Worm (Caenorhabditis elegans) whole organism, L3 larva: ENCODE measurements around the gene ZK1098.11.

Source experiments
- R02D3.7 ChIP-seq: fragments of 150-350 bp; optimal IDR thresholded peaks from 2 replicates; lab custom pipeline; 2014; ENCODE audit warnings: missing biosample characterization, missing genetic modification characterization
- ZK546.5 ChIP-seq: sonication (generic microtip); optimal IDR thresholded peaks from 2 replicates; lab custom pipeline; 2017; ENCODE audit warnings: missing biosample characterization, missing genetic modification characterization
- aly-2 ChIP-seq: fragments of 150-350 bp; optimal IDR thresholded peaks from 2 replicates; lab custom pipeline; 2014; ENCODE audit warnings: missing biosample characterization, missing genetic modification characterization
- ama-1 ChIP-seq: fragments of 150-350 bp; optimal IDR thresholded peaks from 2 replicates; lab custom pipeline; 2018
- ceh-16 ChIP-seq: sonication (generic microtip); optimal IDR thresholded peaks from 2 replicates; lab custom pipeline; 2017; ENCODE audit warnings: missing biosample characterization, missing genetic modification characterization
- ceh-28 ChIP-seq: fragments of 150-350 bp; optimal IDR thresholded peaks from 2 replicates; lab custom pipeline; 2014; ENCODE audit warnings: missing biosample characterization, missing genetic modification reagents, missing genetic modification characterization
- ceh-82 ChIP-seq: fragments of 150-350 bp; optimal IDR thresholded peaks from 2 replicates; lab custom pipeline; 2014; ENCODE audit warnings: missing biosample characterization, missing genetic modification characterization
- ceh-9 ChIP-seq: sonication (generic microtip); optimal IDR thresholded peaks from 2 replicates; lab custom pipeline; 2018; ENCODE audit warnings: missing biosample characterization, missing genetic modification characterization
- daf-12 ChIP-seq: fragments of 150-350 bp; optimal IDR thresholded peaks from 2 replicates; lab custom pipeline; 2014; ENCODE audit warnings: missing biosample characterization, missing genetic modification reagents, missing genetic modification characterization
- egl-27 ChIP-seq: sonication (generic microtip); optimal IDR thresholded peaks from 4 replicates; lab custom pipeline; 2017; ENCODE audit warnings: missing biosample characterization, missing genetic modification reagents, missing genetic modification characterization
- egl-5 ChIP-seq: fragments of 150-350 bp; optimal IDR thresholded peaks from 2 replicates; lab custom pipeline; 2017; ENCODE audit warnings: missing biosample characterization, missing genetic modification reagents, missing genetic modification characterization, inconsistent platforms
- elt-1 ChIP-seq: fragments of 150-350 bp; optimal IDR thresholded peaks from 2 replicates; lab custom pipeline; 2014; ENCODE audit warnings: missing biosample characterization, missing genetic modification characterization
- elt-2 ChIP-seq: sonication (generic microtip); optimal IDR thresholded peaks from 2 replicates; lab custom pipeline; 2016; ENCODE audit warnings: missing genetic modification reagents, mild to moderate bottlenecking, missing genetic modification characterization, missing compliant biosample characterization
- elt-3 ChIP-seq, 3 experiments: fragments of 150-350 bp in 1 of 3; sonication (generic microtip) in 2 of 3; optimal IDR thresholded peaks; 2 replicates in 2 of 3; 4 replicates in 1 of 3; lab custom pipeline; 2014 to 2017; ENCODE audit warnings: missing biosample characterization in 3 of 3, missing genetic modification characterization in 3 of 3
- eor-1 ChIP-seq, 2 experiments: fragments of 150-350 bp; optimal IDR thresholded peaks; 2 replicates each; lab custom pipeline; 2014 to 2018; ENCODE audit warnings: missing biosample characterization in 2 of 2, missing genetic modification characterization in 2 of 2
- fkh-10 ChIP-seq: sonication (generic microtip); optimal IDR thresholded peaks from 2 replicates; lab custom pipeline; 2017; ENCODE audit warnings: missing biosample characterization, missing genetic modification reagents, missing genetic modification characterization
- fkh-2 ChIP-seq: fragments of 150-350 bp; optimal IDR thresholded peaks from 2 replicates; lab custom pipeline; 2014; ENCODE audit warnings: missing biosample characterization, missing genetic modification reagents, missing genetic modification characterization
- fos-1 ChIP-seq: fragments of 150-350 bp; optimal IDR thresholded peaks from 2 replicates; lab custom pipeline; 2014; ENCODE audit warnings: missing biosample characterization, missing genetic modification characterization
- hmg-11 ChIP-seq: sonication (generic microtip); optimal IDR thresholded peaks from 2 replicates; lab custom pipeline; 2016; ENCODE audit warnings: missing genetic modification characterization, missing compliant biosample characterization
- jun-1 ChIP-seq: fragments of 150-350 bp; optimal IDR thresholded peaks from 2 replicates; lab custom pipeline; 2014; ENCODE audit warnings: missing biosample characterization, missing genetic modification reagents, missing genetic modification characterization
- lin-15B ChIP-seq: fragments of 150-350 bp; optimal IDR thresholded peaks from 2 replicates; lab custom pipeline; 2014; ENCODE audit warnings: missing biosample characterization, missing genetic modification characterization
- lin-39 ChIP-seq: fragments of 150-350 bp; optimal IDR thresholded peaks from 2 replicates; lab custom pipeline; 2018; ENCODE audit warnings: missing biosample characterization, missing genetic modification reagents, missing genetic modification characterization
- lsy-12 ChIP-seq: sonication (generic microtip); optimal IDR thresholded peaks from 2 replicates; lab custom pipeline; 2016; ENCODE audit warnings: mild to moderate bottlenecking, missing genetic modification characterization, missing compliant biosample characterization
- mdl-1 ChIP-seq: fragments of 150-350 bp; optimal IDR thresholded peaks from 2 replicates; lab custom pipeline; 2014; ENCODE audit warnings: missing biosample characterization, missing genetic modification characterization
- mml-1 ChIP-seq: fragments of 150-350 bp; sonication (generic microtip); optimal IDR thresholded peaks from 3 replicates; lab custom pipeline; 2014; ENCODE audit warnings: missing biosample characterization, missing genetic modification characterization
- nfya-1 ChIP-seq: sonication (generic microtip); optimal IDR thresholded peaks from 2 replicates; lab custom pipeline; 2017; ENCODE audit warnings: missing genetic modification characterization, mild to moderate bottlenecking, missing compliant biosample characterization, antibody characterized with exemption, moderate library complexity; ENCODE audit not compliant: insufficient read depth
- nhr-11 ChIP-seq: fragments of 150-350 bp; optimal IDR thresholded peaks from 2 replicates; lab custom pipeline; 2014; ENCODE audit warnings: missing biosample characterization, missing genetic modification characterization
- nhr-12 ChIP-seq: fragments of 150-350 bp; optimal IDR thresholded peaks from 2 replicates; lab custom pipeline; 2014; ENCODE audit warnings: missing biosample characterization, missing genetic modification characterization
- nhr-23 ChIP-seq: fragments of 150-350 bp; optimal IDR thresholded peaks from 2 replicates; lab custom pipeline; 2014; ENCODE audit warnings: missing biosample characterization, missing genetic modification reagents, missing genetic modification characterization
- nhr-237 ChIP-seq: fragments of 150-350 bp; optimal IDR thresholded peaks from 2 replicates; lab custom pipeline; 2014; ENCODE audit warnings: missing biosample characterization, missing genetic modification characterization
- nhr-25 ChIP-seq: sonication (generic microtip); optimal IDR thresholded peaks from 2 replicates; lab custom pipeline; 2017; ENCODE audit warnings: missing biosample characterization, missing genetic modification characterization
- nhr-28 ChIP-seq: fragments of 150-350 bp; optimal IDR thresholded peaks from 2 replicates; lab custom pipeline; 2014; ENCODE audit warnings: missing biosample characterization, missing genetic modification characterization
- nhr-43 ChIP-seq: sonication (generic microtip); optimal IDR thresholded peaks from 2 replicates; lab custom pipeline; 2016; ENCODE audit warnings: mild to moderate bottlenecking, missing genetic modification characterization, missing compliant biosample characterization; ENCODE audit not compliant: poor library complexity, severe bottlenecking
- nhr-67 ChIP-seq: fragments of 150-350 bp; optimal IDR thresholded peaks from 2 replicates; lab custom pipeline; 2014; ENCODE audit warnings: missing biosample characterization, missing genetic modification characterization
- nhr-76 ChIP-seq: fragments of 150-350 bp; sonication (generic microtip); optimal IDR thresholded peaks from 5 replicates; lab custom pipeline; 2014; ENCODE audit warnings: missing biosample characterization, missing genetic modification characterization
- nhr-77 ChIP-seq: fragments of 150-350 bp; optimal IDR thresholded peaks from 2 replicates; lab custom pipeline; 2014; ENCODE audit warnings: missing biosample characterization, missing genetic modification characterization
- pha-4 ChIP-seq: fragments of 150-350 bp; optimal IDR thresholded peaks from 2 replicates; lab custom pipeline; 2014; ENCODE audit warnings: missing biosample characterization, missing genetic modification reagents, missing genetic modification characterization
- pqm-1 ChIP-seq: fragments of 150-350 bp; optimal IDR thresholded peaks from 2 replicates; lab custom pipeline; 2017; ENCODE audit warnings: missing biosample characterization, missing genetic modification characterization, inconsistent platforms
- sea-2 ChIP-seq: fragments of 150-350 bp; sonication (generic microtip); optimal IDR thresholded peaks from 4 replicates; lab custom pipeline; 2014; ENCODE audit warnings: missing biosample characterization, missing genetic modification reagents, missing genetic modification characterization
- skn-1 ChIP-seq: fragments of 150-350 bp; optimal IDR thresholded peaks from 2 replicates; lab custom pipeline; 2014; ENCODE audit warnings: missing biosample characterization, missing genetic modification characterization
- snpc-4 ChIP-seq: fragments of 150-350 bp; optimal IDR thresholded peaks from 2 replicates; lab custom pipeline; 2014; ENCODE audit warnings: missing biosample characterization, missing genetic modification characterization
- tbx-2 ChIP-seq: sonication (generic microtip); optimal IDR thresholded peaks from 2 replicates; lab custom pipeline; 2016; ENCODE audit warnings: mild to moderate bottlenecking, missing genetic modification characterization, missing compliant biosample characterization
- unc-39 ChIP-seq: sonication (generic microtip); optimal IDR thresholded peaks from 4 replicates; lab custom pipeline; 2017; ENCODE audit warnings: missing biosample characterization, missing genetic modification characterization
- unc-62 ChIP-seq: fragments of 150-350 bp; sonication (generic microtip); optimal IDR thresholded peaks from 4 replicates; lab custom pipeline; 2014; ENCODE audit warnings: missing biosample characterization, missing genetic modification reagents, missing genetic modification characterization
- zag-1 ChIP-seq: fragments of 150-350 bp; optimal IDR thresholded peaks from 2 replicates; lab custom pipeline; 2014; ENCODE audit warnings: missing biosample characterization, missing genetic modification characterization
- ztf-11 ChIP-seq: fragments of 150-350 bp; optimal IDR thresholded peaks from 2 replicates; lab custom pipeline; 2014; ENCODE audit warnings: missing biosample characterization, missing genetic modification characterization
- ztf-4 ChIP-seq: fragments of 150-350 bp; optimal IDR thresholded peaks from 2 replicates; lab custom pipeline; 2014; ENCODE audit warnings: missing biosample characterization, missing genetic modification characterization

ZK1098.11 gene

ce11 chrIII:9556300-9556699 is at the start of gene ZK1098.11:
Gene ZK1098.11 (plus strand): TSS chrIII:9556600.
- TF ChIP-seq nhr-76 (tag; lab: Kevin White, UChicago) (no peak), ceh-82 (tag; lab: Kevin White, UChicago) (no peak), aly-2 (tag; lab: Kevin White, UChicago) (no peak), ceh-9 (no peak), nhr-77 (no peak), ama-1 (no peak), egl-27 (no peak), fkh-2 (tag; lab: Kevin White, UChicago) (no peak), pqm-1 (no peak), snpc-4 (no peak), zag-1 (tag; lab: Kevin White, UChicago) (no peak), ztf-4 (tag; lab: Kevin White, UChicago) (no peak), tbx-2 (tag; lab: Kevin White, UChicago) (no peak)

ce11 chrIII:9507799-9508198 is 48.6 kb upstream of the ZK1098.11 start, which contains the start of gene vha-14:
Gene vha-14 (plus strand): TSS chrIII:9508100.
- TF ChIP-seq mml-1 (tag; lab: Kevin White, UChicago): no peak
- TF ChIP-seq R02D3.7 (tag; lab: Kevin White, UChicago): no peak
- no peak for TF ChIP-seq ztf-11 (tag; lab: Kevin White, UChicago)
- no peak for TF ChIP-seq elt-1 (tag; lab: Kevin White, UChicago)
- no peak for TF ChIP-seq jun-1
- TF ChIP-seq hmg-11: peak; percentile 40
- TF ChIP-seq unc-39 (tag; lab: Kevin White, UChicago): no peak
- TF ChIP-seq nhr-67 (tag; lab: Kevin White, UChicago): no peak
- no peak for TF ChIP-seq nhr-12 (tag; lab: Kevin White, UChicago)
- peak; percentile 70 for TF ChIP-seq pha-4 (tag; lab: Kevin White, UChicago)
- peak; percentile 28 for TF ChIP-seq elt-2
- no peak for TF ChIP-seq tbx-2 (tag; lab: Kevin White, UChicago)
- no peak for TF ChIP-seq fos-1 (tag; lab: Kevin White, UChicago)
- no peak for TF ChIP-seq ceh-9
- no peak for TF ChIP-seq egl-5
- TF ChIP-seq nhr-11 (tag; lab: Kevin White, UChicago): no peak
- peak; percentile 31 for TF ChIP-seq pqm-1
- TF ChIP-seq nhr-23 (tag; lab: Kevin White, UChicago): peak; percentile 8
- no peak for TF ChIP-seq elt-3 (tag; optimal IDR thresholded peaks at IDR 0.05; lab: Kevin White, UChicago)
- TF ChIP-seq ztf-4 (tag; lab: Kevin White, UChicago): no peak
- no peak for TF ChIP-seq nhr-77
- peak; percentile 8 for TF ChIP-seq snpc-4
- no peak for TF ChIP-seq nhr-28
- TF ChIP-seq sea-2: no peak
- TF ChIP-seq aly-2 (tag; lab: Kevin White, UChicago): no peak
- peak; percentile 3 for TF ChIP-seq ama-1
- no peak for TF ChIP-seq ZK546.5 (tag; lab: Kevin White, UChicago)
- peak; percentile 56 for TF ChIP-seq nhr-25 (tag; lab: Kevin White, UChicago)
- TF ChIP-seq daf-12: no peak
- no peak for TF ChIP-seq nhr-43 (tag; lab: Kevin White, UChicago)
- no peak for TF ChIP-seq fkh-10 (GFP tag; lab: Kevin White, UChicago)
- TF ChIP-seq mdl-1 (tag; lab: Kevin White, UChicago): no peak
- no peak for TF ChIP-seq nhr-237
- TF ChIP-seq lin-15B (tag; lab: Kevin White, UChicago): peak; percentile 78
- TF ChIP-seq zag-1 (tag; lab: Kevin White, UChicago): no peak
- no peak for TF ChIP-seq eor-1 (tag; optimal IDR thresholded peaks at IDR 0.05; lab: Kevin White, UChicago)
- peak; percentile 73 for TF ChIP-seq nfya-1 (tag; lab: Kevin White, UChicago)
- peak; percentile 55 for TF ChIP-seq lin-39 (tag; lab: Kevin White, UChicago)
- TF ChIP-seq fkh-2 (tag; lab: Kevin White, UChicago): no peak
- no peak for TF ChIP-seq ceh-82 (tag; lab: Kevin White, UChicago)
- TF ChIP-seq egl-27: no peak
- no peak for TF ChIP-seq unc-62 (GFP tag; lab: Kevin White, UChicago)
- TF ChIP-seq ceh-28 (tag; lab: Kevin White, UChicago): peak; percentile 6
- TF ChIP-seq lsy-12 (tag; lab: Kevin White, UChicago): no peak
- TF ChIP-seq nhr-76 (tag; lab: Kevin White, UChicago): no peak
- no peak for TF ChIP-seq skn-1 (tag; lab: Kevin White, UChicago)
- TF ChIP-seq ceh-16 (tag; lab: Kevin White, UChicago): no peak
